Worm (Caenorhabditis elegans) whole organism, late embryonic: ENCODE data around the gene rab-28.

Experiments used
- C38D4.7 ChIP-seq: fragments of 200-800 bp; sonication (Bioruptor generic); optimal IDR thresholded peaks from 2 replicates; lab custom pipeline; 2018; ENCODE audit warnings: mild to moderate bottlenecking, missing genetic modification characterization, moderate library complexity, missing compliant biosample characterization
- K02D7.2 ChIP-seq: sonication (generic microtip); optimal IDR thresholded peaks from 2 replicates; lab custom pipeline; 2017; ENCODE audit warnings: mild to moderate bottlenecking, missing genetic modification characterization, missing compliant biosample characterization
- T23F11.4 ChIP-seq: fragments of 200-800 bp; sonication (Bioruptor generic); optimal IDR thresholded peaks from 2 replicates; lab custom pipeline; 2018; ENCODE audit warnings: mild to moderate bottlenecking, missing genetic modification characterization, missing compliant biosample characterization
- Y22D7AL.16 ChIP-seq: sonication (generic microtip); optimal IDR thresholded peaks from 2 replicates; lab custom pipeline; 2016; ENCODE audit warnings: missing genetic modification characterization, missing compliant biosample characterization
- ahr-1 ChIP-seq: sonication (generic microtip); optimal IDR thresholded peaks from 2 replicates; lab custom pipeline; 2016; ENCODE audit warnings: missing genetic modification characterization, missing compliant biosample characterization
- ceh-14 ChIP-seq: sonication (generic microtip); optimal IDR thresholded peaks from 2 replicates; lab custom pipeline; 2016; ENCODE audit warnings: missing genotype, missing genetic modification characterization, missing compliant biosample characterization
- ceh-18 ChIP-seq: sonication (generic microtip); optimal IDR thresholded peaks from 2 replicates; lab custom pipeline; 2016; ENCODE audit warnings: missing genetic modification characterization, missing compliant biosample characterization
- ceh-19 ChIP-seq: fragments of 200-800 bp; sonication (Bioruptor generic); optimal IDR thresholded peaks from 2 replicates; lab custom pipeline; 2018; ENCODE audit warnings: mild to moderate bottlenecking, missing genetic modification characterization, missing compliant biosample characterization
- ceh-2 ChIP-seq: sonication (generic microtip); optimal IDR thresholded peaks from 2 replicates; lab custom pipeline; 2016; ENCODE audit warnings: missing genotype, missing genetic modification characterization, missing compliant biosample characterization
- ceh-22 ChIP-seq: sonication (generic microtip); optimal IDR thresholded peaks from 2 replicates; lab custom pipeline; 2017; ENCODE audit warnings: missing biosample characterization, missing genetic modification characterization
- ceh-24 ChIP-seq: sonication (generic microtip); optimal IDR thresholded peaks from 2 replicates; lab custom pipeline; 2016; ENCODE audit warnings: mild to moderate bottlenecking, missing genetic modification characterization, missing compliant biosample characterization
- ceh-31 ChIP-seq: sonication (generic microtip); optimal IDR thresholded peaks from 2 replicates; lab custom pipeline; 2016; ENCODE audit warnings: missing genetic modification characterization, missing compliant biosample characterization
- ceh-34 ChIP-seq: sonication (generic microtip); optimal IDR thresholded peaks from 2 replicates; lab custom pipeline; 2016; ENCODE audit warnings: mild to moderate bottlenecking, missing genetic modification characterization, missing compliant biosample characterization
- ceh-45 ChIP-seq: fragments of 200-800 bp; sonication (Bioruptor generic); IDR thresholded peaks from 2 replicates; pipeline ENCODE4 v1.3.6; 2022; ENCODE audit warnings: missing genetic modification reagents, missing genetic modification characterization, missing compliant biosample characterization
- ceh-6 ChIP-seq: fragments of 200-800 bp; sonication (Bioruptor generic); optimal IDR thresholded peaks from 2 replicates; lab custom pipeline; 2018; ENCODE audit warnings: mild to moderate bottlenecking, missing genetic modification characterization, missing compliant biosample characterization
- che-1 ChIP-seq: sonication (generic microtip); optimal IDR thresholded peaks from 2 replicates; lab custom pipeline; 2016; ENCODE audit warnings: mild to moderate bottlenecking, missing genetic modification characterization, missing compliant biosample characterization
- dmd-4 ChIP-seq: sonication (generic microtip); optimal IDR thresholded peaks from 2 replicates; lab custom pipeline; 2016; ENCODE audit warnings: borderline replicate concordance, missing genetic modification characterization, missing compliant biosample characterization
- dve-1 ChIP-seq: sonication (generic microtip); optimal IDR thresholded peaks from 2 replicates; lab custom pipeline; 2017; ENCODE audit warnings: antibody characterized with exemption, mild to moderate bottlenecking, missing genetic modification characterization, missing compliant biosample characterization
- elt-2 ChIP-seq: sonication (generic microtip); optimal IDR thresholded peaks from 2 replicates; lab custom pipeline; 2016; ENCODE audit warnings: missing genetic modification reagents, missing genetic modification characterization, missing compliant biosample characterization
- ets-4 ChIP-seq: sonication (generic microtip); optimal IDR thresholded peaks from 2 replicates; lab custom pipeline; 2016; ENCODE audit warnings: missing genetic modification characterization, missing compliant biosample characterization
- gmeb-2 ChIP-seq: sonication (generic microtip); optimal IDR thresholded peaks from 2 replicates; lab custom pipeline; 2016; ENCODE audit warnings: missing genetic modification characterization, inconsistent platforms, missing compliant biosample characterization
- hlh-15 ChIP-seq: sonication (generic microtip); optimal IDR thresholded peaks from 2 replicates; lab custom pipeline; 2016; ENCODE audit warnings: missing genetic modification characterization, missing compliant biosample characterization
- hlh-30 ChIP-seq: sonication (generic microtip); optimal IDR thresholded peaks from 2 replicates; lab custom pipeline; 2017; ENCODE audit warnings: antibody characterized with exemption, missing genetic modification characterization, missing compliant biosample characterization; ENCODE audit not compliant: insufficient read depth
- hlh-6 ChIP-seq: sonication (generic microtip); optimal IDR thresholded peaks from 2 replicates; lab custom pipeline; 2016; ENCODE audit warnings: missing genotype, missing genetic modification characterization, missing compliant biosample characterization
- mec-3 ChIP-seq: sonication (generic microtip); optimal IDR thresholded peaks from 2 replicates; lab custom pipeline; 2016; ENCODE audit warnings: borderline replicate concordance, missing genetic modification characterization, missing compliant biosample characterization
- nfya-1 ChIP-seq: sonication (generic microtip); optimal IDR thresholded peaks from 2 replicates; lab custom pipeline; 2017; ENCODE audit warnings: missing genetic modification characterization, mild to moderate bottlenecking, missing compliant biosample characterization, antibody characterized with exemption, moderate library complexity
- nhr-11 ChIP-seq: fragments of 150-350 bp; optimal IDR thresholded peaks from 2 replicates; lab custom pipeline; 2014; ENCODE audit warnings: missing biosample characterization, missing genetic modification characterization
- nhr-232 ChIP-seq: sonication (generic microtip); optimal IDR thresholded peaks from 2 replicates; lab custom pipeline; 2016; ENCODE audit warnings: missing genetic modification characterization, missing compliant biosample characterization
- npax-4 ChIP-seq: sonication (generic microtip); optimal IDR thresholded peaks from 2 replicates; lab custom pipeline; 2016; ENCODE audit warnings: missing genetic modification characterization, missing compliant biosample characterization
- odd-2 ChIP-seq: sonication (generic microtip); optimal IDR thresholded peaks from 2 replicates; lab custom pipeline; 2017; ENCODE audit warnings: antibody characterized with exemption, mild to moderate bottlenecking, missing genetic modification characterization, missing compliant biosample characterization
- pha-4 ChIP-seq: fragments of 150-350 bp; optimal IDR thresholded peaks from 2 replicates; lab custom pipeline; 2018; ENCODE audit warnings: missing biosample characterization, missing genetic modification reagents, missing genetic modification characterization
- pros-1 ChIP-seq: fragments of 150-350 bp; optimal IDR thresholded peaks from 2 replicates; lab custom pipeline; 2014; ENCODE audit warnings: missing biosample characterization, missing genetic modification reagents, missing genetic modification characterization
- sdc-2 ChIP-seq: sonication (generic microtip); optimal IDR thresholded peaks from 2 replicates; lab custom pipeline; 2016; ENCODE audit warnings: missing genotype, missing genetic modification characterization, missing compliant biosample characterization
- syd-9 ChIP-seq: sonication (generic microtip); optimal IDR thresholded peaks from 2 replicates; lab custom pipeline; 2016; ENCODE audit warnings: mild to moderate bottlenecking, missing genetic modification characterization, moderate library complexity, missing compliant biosample characterization
- tbx-2 ChIP-seq: sonication (generic microtip); optimal IDR thresholded peaks from 2 replicates; lab custom pipeline; 2016; ENCODE audit warnings: missing genetic modification characterization, missing compliant biosample characterization
- tbx-7 ChIP-seq: sonication (generic microtip); optimal IDR thresholded peaks from 2 replicates; lab custom pipeline; 2016; ENCODE audit warnings: missing genotype, missing genetic modification characterization, missing compliant biosample characterization
- unc-3 ChIP-seq, 2 experiments: fragments of 200-800 bp in 1 of 2; sonication (Bioruptor generic) in 1 of 2; sonication (generic microtip) in 1 of 2; conservative IDR thresholded peaks in 1 of 2; optimal IDR thresholded peaks in 1 of 2; 2 replicates each; pipeline versions ENCODE4 v1.3.6 to Lab custom; 2016 to 2022; ENCODE audit warnings: missing compliant biosample characterization in 2 of 2, missing genetic modification characterization in 2 of 2, missing genetic modification reagents in 1 of 2
- ztf-16 ChIP-seq: sonication (generic microtip); optimal IDR thresholded peaks from 2 replicates; lab custom pipeline; 2017; ENCODE audit warnings: missing genetic modification characterization, missing compliant biosample characterization

Gene rab-28

ce11 chrIV:9212121-9212520 is 31.7 kb downstream of the rab-28 start, which contains the start of gene C46C2.6:
TSS of gene C46C2.6 (plus strand) at chrIV:9212421.
- TF ChIP-seq ceh-14 (no peak), ceh-24 (tag; lab: Kevin White, UChicago) (no peak), dve-1 (tag; lab: Kevin White, UChicago) (no peak), hlh-6 (tag; lab: Kevin White, UChicago) (no peak), pros-1 (no peak), ets-4 (tag; lab: Kevin White, UChicago) (no peak), ceh-22 (tag; lab: Kevin White, UChicago) (no peak), ceh-34 (tag; lab: Kevin White, UChicago) (no peak)

ce11 chrIV:9210841-9211240 is 33.0 kb downstream of the rab-28 start:
- TF ChIP-seq dve-1 (tag; lab: Kevin White, UChicago) (no peak), odd-2 (tag; lab: Kevin White, UChicago) (no peak)

- TF ChIP-seq ceh-34 (tag; lab: Kevin White, UChicago) (no peak), C38D4.7 (GFP tag; lab: Kevin White, UChicago) (no peak), ceh-2 (tag; lab: Kevin White, UChicago) (no peak), ztf-16 (no peak), T23F11.4 (GFP tag; lab: Kevin White, UChicago) (no peak), elt-2 (no peak), npax-4 (tag; lab: Kevin White, UChicago) (no peak), pha-4 (no peak), che-1 (tag; lab: Kevin White, UChicago) (no peak), ceh-45 (no peak), tbx-7 (tag; lab: Kevin White, UChicago) (no peak), odd-2 (tag; lab: Kevin White, UChicago) (no peak), mec-3 (tag; lab: Kevin White, UChicago) (no peak), Y22D7AL.16 (no peak), ceh-31 (tag; lab: Kevin White, UChicago) (no peak)
Measured at ce11 chrIV:9199939-9200202, 43.9 kb downstream of the rab-28 start, which contains the start of gene wnk-1. TSS of gene wnk-1 (plus strand) at chrIV:9200103.

ce11 chrIV:9199148-9199938 is 44.5 kb downstream of the rab-28 start:
- TF ChIP-seq syd-9 (tag; lab: Kevin White, UChicago) (no peak), elt-2 (peak; percentile 64)

ce11 chrIV:9198136-9198535 is 45.7 kb downstream of the rab-28 start:
- TF ChIP-seq ceh-6 (GFP tag; lab: Kevin White, UChicago), result no peak
- TF ChIP-seq pros-1, result no peak
- TF ChIP-seq ahr-1, result no peak
- no peak for TF ChIP-seq ztf-16
- no peak for TF ChIP-seq sdc-2 (tag; lab: Kevin White, UChicago)
- no peak for TF ChIP-seq K02D7.2
- no peak for TF ChIP-seq ceh-18 (tag; lab: Kevin White, UChicago)
- TF ChIP-seq hlh-30 (tag; lab: Kevin White, UChicago), result peak; percentile 53
- no peak for TF ChIP-seq che-1 (tag; lab: Kevin White, UChicago)
- no peak for TF ChIP-seq dmd-4 (tag; lab: Kevin White, UChicago)
- peak; percentile 38 for TF ChIP-seq elt-2
- TF ChIP-seq C38D4.7 (GFP tag; lab: Kevin White, UChicago), result no peak
- TF ChIP-seq dve-1 (tag; lab: Kevin White, UChicago), result no peak

ce11 chrIV:9196755-9197154 is 47.1 kb downstream of the rab-28 start:
- no peak for TF ChIP-seq unc-3 (GFP tag; conservative IDR thresholded peaks at IDR 0.05; lab: Robert Waterston, UW)
- TF ChIP-seq unc-3 (tag; optimal IDR thresholded peaks at IDR 0.05; lab: Kevin White, UChicago), result no peak
- no peak for TF ChIP-seq ahr-1
- TF ChIP-seq hlh-15 (tag; lab: Kevin White, UChicago), result no peak
- no peak for TF ChIP-seq nhr-11
- TF ChIP-seq elt-2, result peak; percentile 7
- TF ChIP-seq ceh-18 (tag; lab: Kevin White, UChicago), result peak; percentile 56
- TF ChIP-seq ceh-22 (tag; lab: Kevin White, UChicago), result no peak
- peak; percentile 51 for TF ChIP-seq ceh-31 (tag; lab: Kevin White, UChicago)
- peak; percentile 11 for TF ChIP-seq sdc-2 (tag; lab: Kevin White, UChicago)
- TF ChIP-seq pros-1, result peak; percentile 64
- no peak for TF ChIP-seq nhr-232 (tag; lab: Kevin White, UChicago)
- peak; percentile 12 for TF ChIP-seq hlh-30 (tag; lab: Kevin White, UChicago)
- TF ChIP-seq tbx-2 (tag; lab: Kevin White, UChicago), result peak; percentile 34
- peak; percentile 34 for TF ChIP-seq ceh-14
- no peak for TF ChIP-seq npax-4 (tag; lab: Kevin White, UChicago)
- no peak for TF ChIP-seq dmd-4 (tag; lab: Kevin White, UChicago)
- no peak for TF ChIP-seq ceh-19 (GFP tag; lab: Kevin White, UChicago)
- no peak for TF ChIP-seq gmeb-2 (tag; lab: Kevin White, UChicago)
- TF ChIP-seq ztf-16, result no peak
- peak; percentile 94 for TF ChIP-seq nfya-1 (tag; lab: Kevin White, UChicago)
- TF ChIP-seq syd-9 (tag; lab: Kevin White, UChicago), result no peak
